Fruit fly (Drosophila melanogaster) whole organism, embryonic: ENCODE data around the gene CG2157.

ENCODE experiments used
- CG30431 ChIP-seq: fragments of 200-800 bp; sonication (Bioruptor generic); optimal IDR thresholded peaks from 2 replicates; lab custom pipeline; 2017; ENCODE audit warnings: missing biosample characterization, missing genetic modification characterization
- CG32772 ChIP-seq: fragments of 200-800 bp; sonication (Bioruptor generic); IDR thresholded peaks from 2 replicates; pipeline ENCODE4 v1.3.6; 2022; ENCODE audit warnings: missing biosample characterization, missing genetic modification characterization
- CG4404 ChIP-seq: fragments of 200-800 bp; sonication (Bioruptor generic); IDR thresholded peaks from 2 replicates; pipeline ENCODE4 v1.3.6; 2022; ENCODE audit warnings: missing biosample characterization, missing genetic modification characterization
- CG6854 ChIP-seq: fragments of 200-800 bp; sonication (Bioruptor generic); optimal IDR thresholded peaks from 3 replicates; lab custom pipeline; 2017; ENCODE audit warnings: missing biosample characterization, mild to moderate bottlenecking, missing genetic modification characterization
- Deaf1 ChIP-seq: fragments of 200-800 bp; optimal IDR thresholded peaks from 3 replicates; lab custom pipeline; 2019; ENCODE audit warnings: missing biosample characterization, mild to moderate bottlenecking, missing genetic modification characterization, moderate library complexity
- MESR4 ChIP-seq: fragments of 200-800 bp; sonication (Bioruptor generic); optimal IDR thresholded peaks from 2 replicates; lab custom pipeline; 2018; ENCODE audit warnings: missing biosample characterization, mild to moderate bottlenecking, missing genetic modification characterization, moderate library complexity
- NC2β ChIP-seq: fragments of 200-800 bp; sonication (Bioruptor generic); optimal IDR thresholded peaks from 2 replicates; lab custom pipeline; 2016; ENCODE audit warnings: missing biosample characterization, missing genetic modification characterization
- Xrp1 ChIP-seq: fragments of 200-800 bp; sonication (Bioruptor generic); IDR thresholded peaks from 2 replicates; pipeline ENCODE4 v1.3.6; 2022; ENCODE audit warnings: missing biosample characterization, missing genetic modification characterization
- sna ChIP-seq: fragments of 200-800 bp; sonication (Bioruptor generic); IDR thresholded peaks from 2 replicates; pipeline ENCODE4 v1.3.6; 2022; ENCODE audit warnings: missing biosample characterization, missing genetic modification characterization; ENCODE audit not compliant: partially characterized antibody
- wdn ChIP-seq: fragments of 200-800 bp; sonication (Bioruptor generic); IDR thresholded peaks from 2 replicates; pipeline ENCODE4 v1.3.6; 2022; ENCODE audit warnings: missing biosample characterization, missing genetic modification characterization

- TF ChIP-seq CG4404 (no peak), CG32772 (GFP tag; lab: Robert Waterston, UW) (no peak), Xrp1 (GFP tag; lab: Robert Waterston, UW) (no peak), wdn (GFP tag; lab: Robert Waterston, UW) (no peak), MESR4 (no peak), sna (GFP tag; lab: Robert Waterston, UW) (no peak), NC2β (GFP tag; lab: Kevin White, UChicago) (no peak), Deaf1 (no peak), CG30431 (GFP tag; lab: Kevin White, UChicago) (no peak), CG6854 (GFP tag; lab: Kevin White, UChicago) (no peak)
These were observed 14.7 kb downstream of the CG2157 start for dm6 chrX:10883740-10884139.
